Worm (Caenorhabditis elegans): ENCODE data around the gene Y22D7AR.2.

The Y22D7AR.2 gene

DNA sequence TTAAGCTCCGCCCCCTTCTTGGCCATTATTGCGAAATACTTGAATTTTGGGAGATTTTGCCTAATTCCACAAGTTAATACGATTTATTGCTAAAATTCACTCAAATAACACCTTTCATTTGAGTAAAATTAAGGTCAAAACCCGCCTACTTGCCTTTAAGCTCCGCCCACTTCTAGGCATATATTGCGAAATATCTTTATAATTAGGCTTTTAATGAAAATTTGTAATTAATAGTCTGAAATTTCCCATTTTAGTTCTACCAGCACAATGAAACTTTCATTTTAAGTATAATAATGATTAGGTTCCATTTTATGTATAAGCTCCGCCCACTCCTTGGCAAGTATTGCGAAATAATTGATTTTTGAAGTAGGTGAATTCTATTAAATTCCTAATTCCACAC is 31.0 kb upstream of the Y22D7AR.2 start:
- no peak for TF ChIP-seq ttx-3 (tag; optimal IDR thresholded peaks at IDR 0.05)
- no peak for TF ChIP-seq ceh-34 (tag; optimal IDR thresholded peaks at IDR 0.05)
- TF ChIP-seq unc-86 (tag; optimal IDR thresholded peaks at IDR 0.05) = no peak
- TF ChIP-seq K02D7.2 (tag; optimal IDR thresholded peaks at IDR 0.05) = no peak
- no peak for TF ChIP-seq ztf-16 (tag; optimal IDR thresholded peaks at IDR 0.05)
- no peak for TF ChIP-seq pqm-1 (tag; optimal IDR thresholded peaks at IDR 0.05)
- TF ChIP-seq odd-2 (tag; optimal IDR thresholded peaks at IDR 0.05) = no peak
- no peak for TF ChIP-seq lin-11 (tag; optimal IDR thresholded peaks at IDR 0.05)
- TF ChIP-seq ceh-14 (tag; optimal IDR thresholded peaks at IDR 0.05) = no peak
- TF ChIP-seq ama-1 (optimal IDR thresholded peaks at IDR 0.05) = no peak
- no peak for TF ChIP-seq T23F11.4 (GFP tag; optimal IDR thresholded peaks at IDR 0.05)
- TF ChIP-seq ceh-18 (tag; optimal IDR thresholded peaks at IDR 0.05) = no peak

DNA sequence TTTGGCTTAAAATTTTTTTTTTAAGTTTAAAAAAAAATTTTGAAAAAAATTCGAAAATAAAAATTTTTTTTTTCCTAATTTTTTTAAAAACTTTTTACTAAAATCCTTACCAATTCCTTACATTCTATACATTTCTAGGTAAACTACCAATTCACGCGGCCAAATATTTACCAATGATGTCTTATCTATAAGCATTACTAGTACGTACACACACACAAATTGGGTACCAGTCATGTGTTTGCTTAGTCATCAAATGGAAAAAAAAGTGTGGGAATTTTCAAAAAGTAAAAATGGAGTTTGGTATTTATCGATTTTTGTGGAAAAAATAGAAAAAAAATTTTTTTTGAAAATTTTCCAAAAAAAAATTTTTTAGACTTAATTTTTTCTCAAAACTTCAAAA is 29.2 kb upstream of the Y22D7AR.2 start, which contains the start of gene Y22D7AR.6:
TSS of gene Y22D7AR.6 (minus strand) at position 134 of the 400 bp plus-strand sequence.
- no peak for TF ChIP-seq hlh-30 (tag; optimal IDR thresholded peaks at IDR 0.05; ENCODE audit: insufficient read depth)
- no peak for TF ChIP-seq pag-3 (tag; optimal IDR thresholded peaks at IDR 0.05; ENCODE audit: borderline replicate concordance)
- no peak for TF ChIP-seq T23F11.4 (GFP tag; optimal IDR thresholded peaks at IDR 0.05)
- no peak for TF ChIP-seq hlh-6 (tag; optimal IDR thresholded peaks at IDR 0.05)
- TF ChIP-seq ceh-2 (tag; optimal IDR thresholded peaks at IDR 0.05) = no peak
- no peak for TF ChIP-seq hlh-8 (tag; optimal IDR thresholded peaks at IDR 0.05)
- no peak for TF ChIP-seq nhr-11 (tag; optimal IDR thresholded peaks at IDR 0.05)
- TF ChIP-seq ceh-24 (tag; optimal IDR thresholded peaks at IDR 0.05) = no peak
- no peak for TF ChIP-seq ceh-45 (GFP tag; IDR thresholded peaks at IDR 0.05)
- no peak for TF ChIP-seq mec-3 (tag; optimal IDR thresholded peaks at IDR 0.05; ENCODE audit: borderline replicate concordance)
- no peak for TF ChIP-seq unc-3 (GFP tag; conservative IDR thresholded peaks at IDR 0.05)
- no peak for TF ChIP-seq unc-3 (tag; optimal IDR thresholded peaks at IDR 0.05)
- no peak for TF ChIP-seq lin-11 (tag; optimal IDR thresholded peaks at IDR 0.05)
- TF ChIP-seq eyg-1 (tag; optimal IDR thresholded peaks at IDR 0.05) = no peak
- no peak for TF ChIP-seq zip-5 (tag; optimal IDR thresholded peaks at IDR 0.05)

DNA sequence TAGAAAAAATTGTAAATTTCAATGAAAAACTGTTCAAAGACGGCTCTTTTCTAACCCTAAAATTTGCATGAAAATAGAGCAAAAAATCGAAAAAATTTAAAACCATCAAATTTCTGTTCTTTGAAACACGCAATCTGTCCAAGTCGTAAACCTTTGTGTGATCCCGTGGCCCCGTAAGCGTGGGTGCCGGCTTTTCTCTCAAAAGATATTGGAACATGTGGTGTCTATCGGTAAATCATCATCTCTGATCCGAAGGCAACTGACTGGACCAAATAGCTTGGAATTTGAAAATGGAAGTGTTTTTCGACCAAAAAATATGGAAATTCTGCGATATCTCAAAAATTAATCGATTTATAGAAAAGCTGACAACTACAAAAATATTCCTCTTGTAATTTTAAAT is 27.1 kb upstream of the Y22D7AR.2 start:
- TF ChIP-seq hlh-8 (tag; optimal IDR thresholded peaks at IDR 0.05) (no peak), lin-11 (tag; optimal IDR thresholded peaks at IDR 0.05) (no peak), ceh-18 (tag; optimal IDR thresholded peaks at IDR 0.05) (peak; percentile 34), K02D7.2 (tag; optimal IDR thresholded peaks at IDR 0.05) (no peak), ceh-31 (tag; optimal IDR thresholded peaks at IDR 0.05) (no peak), che-1 (tag; optimal IDR thresholded peaks at IDR 0.05) (no peak)

DNA sequence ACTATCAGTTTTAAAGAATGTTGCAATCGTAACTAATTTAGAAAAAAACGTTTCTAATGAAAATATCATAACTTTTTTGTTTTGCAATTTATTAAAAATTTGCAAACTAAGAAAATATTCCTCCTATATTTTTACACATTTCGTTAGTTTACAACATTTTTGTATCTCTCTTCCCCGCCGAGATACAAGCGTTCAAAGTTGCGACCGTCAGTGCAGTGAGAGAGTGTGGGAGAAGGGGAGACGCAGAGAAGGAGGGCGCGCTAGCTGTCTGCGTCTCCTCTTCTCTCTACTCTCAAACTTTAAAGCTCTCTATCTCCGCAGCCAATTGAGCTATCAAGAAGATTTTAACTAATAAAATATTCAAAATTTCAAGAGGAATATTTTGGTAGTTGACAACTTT is 25.4 kb upstream of the Y22D7AR.2 start:
- no peak for TF ChIP-seq K02D7.2 (tag; optimal IDR thresholded peaks at IDR 0.05)
- no peak for TF ChIP-seq ceh-18 (tag; optimal IDR thresholded peaks at IDR 0.05)
- no peak for TF ChIP-seq syd-9 (tag; optimal IDR thresholded peaks at IDR 0.05)
- TF ChIP-seq ttx-3 (tag; optimal IDR thresholded peaks at IDR 0.05) = no peak
- no peak for TF ChIP-seq pha-2 (tag; optimal IDR thresholded peaks at IDR 0.05)
- no peak for TF ChIP-seq fax-1 (tag; optimal IDR thresholded peaks at IDR 0.05)
- no peak for TF ChIP-seq K09A11.1 (tag; optimal IDR thresholded peaks at IDR 0.05; ENCODE audit: insufficient read depth)
- no peak for TF ChIP-seq eyg-1 (tag; optimal IDR thresholded peaks at IDR 0.05)
- no peak for TF ChIP-seq elt-4 (tag; optimal IDR thresholded peaks at IDR 0.05)
- TF ChIP-seq Y22D7AL.16 (tag; optimal IDR thresholded peaks at IDR 0.05) = no peak
- no peak for TF ChIP-seq ceh-6 (GFP tag; optimal IDR thresholded peaks at IDR 0.05)
- no peak for TF ChIP-seq gmeb-2 (tag; optimal IDR thresholded peaks at IDR 0.05)
- TF ChIP-seq unc-55 (GFP tag; optimal IDR thresholded peaks at IDR 0.05) = no peak
- TF ChIP-seq npax-4 (tag; optimal IDR thresholded peaks at IDR 0.05) = no peak
- no peak for TF ChIP-seq ztf-16 (tag; optimal IDR thresholded peaks at IDR 0.05)
- TF ChIP-seq mec-3 (tag; optimal IDR thresholded peaks at IDR 0.05; ENCODE audit: borderline replicate concordance) = no peak
- TF ChIP-seq ets-4 (tag; optimal IDR thresholded peaks at IDR 0.05) = no peak
- no peak for TF ChIP-seq ref-2 (tag; optimal IDR thresholded peaks at IDR 0.05)
- no peak for TF ChIP-seq tbx-7 (tag; optimal IDR thresholded peaks at IDR 0.05)

Measured in whole organism, late embryonic.